Fruit fly (Drosophila melanogaster): ENCODE measurements around the gene CG10011.

Gene CG10011

DNA sequence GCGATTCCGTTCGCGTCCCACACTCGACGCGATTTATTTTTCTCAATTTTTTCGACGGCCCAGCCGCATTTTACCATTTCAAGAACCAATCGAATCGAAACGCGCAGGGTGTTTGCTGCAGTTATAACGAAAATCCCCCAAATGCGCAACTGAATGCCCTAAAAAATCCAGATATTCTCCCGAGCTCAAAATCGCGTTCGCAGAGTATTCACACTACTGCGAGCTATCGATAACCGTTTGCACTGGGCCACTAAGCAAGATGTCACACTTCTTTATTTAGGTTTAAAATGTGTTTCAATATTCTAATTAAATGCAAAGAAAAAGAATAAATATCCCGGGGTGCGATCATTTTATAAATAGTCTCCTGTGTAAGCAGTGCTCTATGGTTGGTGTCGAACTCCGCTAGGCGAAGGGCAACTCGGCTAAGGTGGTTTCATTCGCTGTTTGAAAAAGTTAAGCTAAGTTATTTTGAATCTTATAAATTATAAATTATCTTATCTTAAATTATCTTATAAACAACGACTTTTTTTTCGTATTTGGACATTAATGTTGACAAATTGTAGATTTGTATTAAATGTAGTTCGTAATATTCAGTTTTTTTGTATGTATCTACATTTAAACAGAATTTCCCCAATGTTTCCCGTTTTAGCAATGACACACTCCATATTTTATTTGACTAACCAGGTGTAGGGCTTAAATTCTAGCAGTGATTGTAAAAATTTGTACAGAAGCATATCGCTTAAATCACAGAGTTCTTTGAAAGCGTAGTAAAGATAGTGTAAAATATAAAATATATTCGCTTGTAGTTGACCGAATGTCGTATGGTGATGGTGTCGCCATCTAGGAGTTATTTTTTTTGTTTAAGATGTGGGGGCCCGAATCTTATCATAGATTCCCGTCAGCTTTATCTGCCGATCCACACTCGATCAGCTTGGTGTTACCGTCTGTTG is at the start of gene CG10011:
Gene CG10011, minus strand, starts transcription at position 119 of the 950 bp plus-strand sequence.
- TF ChIP-seq CG8478 (optimal IDR thresholded peaks at IDR 0.05) (peak; percentile 10), usp (GFP tag; optimal IDR thresholded peaks at IDR 0.05) (no peak)

dm6 chr3R:28681834-28682464 is 47.0 kb upstream of the CG10011 start:
- TF ChIP-seq psq (optimal IDR thresholded peaks at IDR 0.05) (no peak), usp (GFP tag; optimal IDR thresholded peaks at IDR 0.05) (no peak), EcR (GFP tag; optimal IDR thresholded peaks at IDR 0.05) (no peak), pan (optimal IDR thresholded peaks at IDR 0.05) (no peak), Dll (optimal IDR thresholded peaks at IDR 0.05) (no peak), CG8478 (optimal IDR thresholded peaks at IDR 0.05) (no peak)

DNA sequence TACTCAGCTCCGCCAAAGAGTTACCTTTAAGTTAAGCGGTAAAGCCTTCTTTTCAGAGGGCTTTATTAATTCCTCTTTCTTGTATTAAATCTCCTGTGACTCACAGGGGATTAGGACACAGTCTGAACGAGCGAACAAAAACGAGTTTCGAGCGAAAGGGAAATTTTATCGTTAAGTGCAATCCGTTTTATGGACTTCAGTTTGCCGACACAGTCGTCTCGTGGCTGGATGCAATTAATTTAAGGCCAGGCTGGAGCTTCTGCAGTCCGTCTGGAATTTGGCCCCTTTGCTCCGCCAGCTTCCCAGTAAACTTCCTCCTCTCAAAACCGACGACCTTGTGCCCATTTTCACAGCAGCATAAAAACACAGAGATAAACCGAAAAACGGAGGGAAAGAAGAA is 44.7 kb upstream of the CG10011 start:
- no peak for TF ChIP-seq psq (optimal IDR thresholded peaks at IDR 0.05)

DNA sequence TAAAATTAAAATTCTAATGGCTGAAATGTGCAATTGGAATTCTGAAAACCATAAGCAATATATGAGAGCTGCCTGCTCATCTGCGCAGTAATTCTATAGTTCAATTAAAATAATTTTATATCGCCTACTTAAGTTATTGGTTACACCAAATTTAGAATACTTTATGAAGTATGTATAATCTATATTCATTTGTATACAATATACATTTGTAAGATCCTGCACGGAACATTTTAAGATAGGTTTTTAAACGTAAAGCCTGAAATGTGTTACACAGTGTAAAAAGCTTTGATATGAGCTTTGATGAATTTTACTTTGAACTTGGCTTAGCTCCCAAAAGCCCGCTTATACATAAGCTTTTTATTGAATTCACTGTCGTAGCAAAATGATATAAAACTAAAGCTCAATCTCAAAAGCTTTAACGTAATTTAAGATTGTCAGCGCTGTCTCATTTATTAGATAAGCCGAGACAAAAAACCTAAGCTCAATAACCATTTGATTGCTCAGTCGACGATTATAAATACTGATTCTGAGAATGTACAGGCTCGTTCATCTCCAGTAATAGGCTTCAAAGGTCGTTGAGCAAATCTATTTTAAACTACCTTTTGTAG is 42.7 kb upstream of the CG10011 start:
- TF ChIP-seq Dll (optimal IDR thresholded peaks at IDR 0.05): no peak
- no peak for TF ChIP-seq pan (optimal IDR thresholded peaks at IDR 0.05)

- TF ChIP-seq CG8478 (optimal IDR thresholded peaks at IDR 0.05) (no peak), EcR (GFP tag; optimal IDR thresholded peaks at IDR 0.05) (no peak), usp (GFP tag; optimal IDR thresholded peaks at IDR 0.05) (no peak)
Measured at dm6 chr3R:28676870-28677526, 42.1 kb upstream of the CG10011 start.

- no peak for TF ChIP-seq pan (optimal IDR thresholded peaks at IDR 0.05)
- TF ChIP-seq CG8478 (optimal IDR thresholded peaks at IDR 0.05): no peak
- TF ChIP-seq EcR (GFP tag; optimal IDR thresholded peaks at IDR 0.05): no peak
- no peak for TF ChIP-seq Dll (optimal IDR thresholded peaks at IDR 0.05)
- TF ChIP-seq psq (optimal IDR thresholded peaks at IDR 0.05): no peak
- no peak for TF ChIP-seq usp (GFP tag; optimal IDR thresholded peaks at IDR 0.05)
Measured at dm6 chr3R:28674788-28675187, 39.9 kb upstream of the CG10011 start, which contains the start of gene snu. Gene snu, plus strand, starts transcription at chr3R:28675041.

DNA sequence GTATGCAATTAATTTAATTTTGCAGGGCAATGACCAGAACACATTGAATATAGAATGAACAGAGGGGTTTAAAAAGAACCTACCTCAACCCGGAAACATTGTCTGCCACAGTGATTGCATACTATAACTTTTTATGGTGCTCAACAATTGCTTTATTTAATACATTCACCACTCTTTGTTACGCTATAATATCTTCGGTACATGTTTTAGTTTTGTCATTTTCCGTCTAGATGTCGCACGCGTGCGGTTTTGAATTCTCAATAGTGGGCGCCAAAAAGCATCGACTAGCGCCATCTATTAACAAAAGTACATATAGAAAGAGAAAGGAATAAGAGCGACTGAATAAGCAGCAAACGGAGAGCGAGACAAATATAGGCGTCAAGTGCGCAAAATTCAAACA is 37.2 kb upstream of the CG10011 start:
- TF ChIP-seq pan (optimal IDR thresholded peaks at IDR 0.05) (no peak), CG8478 (optimal IDR thresholded peaks at IDR 0.05) (no peak), Dll (optimal IDR thresholded peaks at IDR 0.05) (no peak), EcR (GFP tag; optimal IDR thresholded peaks at IDR 0.05) (no peak), usp (GFP tag; optimal IDR thresholded peaks at IDR 0.05) (no peak), psq (optimal IDR thresholded peaks at IDR 0.05) (no peak)

- TF ChIP-seq psq (optimal IDR thresholded peaks at IDR 0.05) (no peak), usp (GFP tag; optimal IDR thresholded peaks at IDR 0.05) (no peak), EcR (GFP tag; optimal IDR thresholded peaks at IDR 0.05) (no peak), Dll (optimal IDR thresholded peaks at IDR 0.05) (no peak), CG8478 (optimal IDR thresholded peaks at IDR 0.05) (no peak), pan (optimal IDR thresholded peaks at IDR 0.05) (no peak)
Measured at dm6 chr3R:28670404-28670803, 35.5 kb upstream of the CG10011 start, which contains the start of gene Sid. Gene Sid, plus strand, starts transcription at chr3R:28670704.

DNA sequence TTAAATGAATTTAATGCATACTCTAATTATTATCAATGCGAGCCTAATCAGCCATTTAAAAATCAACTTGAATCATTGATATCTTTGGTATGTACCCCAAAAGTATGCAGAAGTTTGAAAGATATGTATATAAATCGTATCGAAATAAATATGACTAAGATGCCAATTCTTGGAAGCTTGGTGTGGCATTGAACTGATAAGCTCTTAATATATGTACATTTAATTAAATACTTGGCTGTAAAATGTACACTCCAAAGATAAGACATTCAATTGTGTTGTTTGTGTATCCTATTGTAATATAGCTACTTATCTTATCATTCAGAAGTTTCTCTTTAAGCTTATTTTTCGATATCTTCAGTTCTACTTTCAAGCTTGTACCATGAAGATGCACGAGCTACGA is 34.0 kb upstream of the CG10011 start, which contains the start of gene CG33346:
Gene CG33346, plus strand, starts transcription at position 380 of the 400 bp plus-strand sequence.
- no peak for TF ChIP-seq CG8478 (optimal IDR thresholded peaks at IDR 0.05)
- no peak for TF ChIP-seq usp (GFP tag; optimal IDR thresholded peaks at IDR 0.05)
- no peak for TF ChIP-seq Dll (optimal IDR thresholded peaks at IDR 0.05)
- TF ChIP-seq EcR (GFP tag; optimal IDR thresholded peaks at IDR 0.05): no peak

- no peak for TF ChIP-seq usp (GFP tag; optimal IDR thresholded peaks at IDR 0.05)
- TF ChIP-seq CG8478 (optimal IDR thresholded peaks at IDR 0.05): no peak
- TF ChIP-seq psq (optimal IDR thresholded peaks at IDR 0.05): no peak
- TF ChIP-seq EcR (GFP tag; optimal IDR thresholded peaks at IDR 0.05): no peak
- no peak for TF ChIP-seq pan (optimal IDR thresholded peaks at IDR 0.05)
- no peak for TF ChIP-seq Dll (optimal IDR thresholded peaks at IDR 0.05)
Measured at dm6 chr3R:28662956-28663355, 28.1 kb upstream of the CG10011 start.

dm6 chr3R:28656127-28656715 is 21.3 kb upstream of the CG10011 start:
- no peak for TF ChIP-seq usp (GFP tag; optimal IDR thresholded peaks at IDR 0.05)
- peak; percentile 59 for TF ChIP-seq pan (optimal IDR thresholded peaks at IDR 0.05)
- TF ChIP-seq psq (optimal IDR thresholded peaks at IDR 0.05): no peak
- TF ChIP-seq Dll (optimal IDR thresholded peaks at IDR 0.05): no peak

DNA sequence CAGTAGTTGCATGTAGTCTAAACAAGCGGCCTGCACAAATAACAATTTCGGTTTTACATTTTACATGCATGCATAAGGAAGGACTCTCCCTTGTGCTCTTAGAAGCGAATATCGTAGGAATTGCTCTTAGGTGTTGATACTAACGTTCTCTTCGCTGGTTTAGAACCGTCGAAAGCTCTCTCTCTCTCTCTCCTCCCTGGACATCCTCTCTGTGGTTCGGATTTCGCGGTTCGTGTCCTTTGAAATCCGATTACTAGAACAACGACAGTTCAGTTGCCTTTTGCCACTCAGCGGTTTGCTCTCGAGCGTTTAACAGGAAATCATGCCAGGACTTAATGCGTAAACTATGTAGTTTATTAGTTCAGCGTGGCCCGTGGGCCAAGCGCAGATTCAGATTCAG is 19.7 kb upstream of the CG10011 start:
- TF ChIP-seq psq (optimal IDR thresholded peaks at IDR 0.05) (no peak), pan (optimal IDR thresholded peaks at IDR 0.05) (no peak), CG8478 (optimal IDR thresholded peaks at IDR 0.05) (no peak), usp (GFP tag; optimal IDR thresholded peaks at IDR 0.05) (no peak), EcR (GFP tag; optimal IDR thresholded peaks at IDR 0.05) (no peak), Dll (optimal IDR thresholded peaks at IDR 0.05) (no peak)

All from whole organism.